Worm (Caenorhabditis elegans) whole organism, late embryonic: ENCODE measurements around the gene C07G1.7.

ENCODE experiments used
- ceh-18 ChIP-seq: sonication (generic microtip); optimal IDR thresholded peaks from 2 replicates; lab custom pipeline; 2016; ENCODE audit warnings: missing genetic modification characterization, missing compliant biosample characterization
- dve-1 ChIP-seq: sonication (generic microtip); optimal IDR thresholded peaks from 2 replicates; lab custom pipeline; 2017; ENCODE audit warnings: antibody characterized with exemption, mild to moderate bottlenecking, missing genetic modification characterization, missing compliant biosample characterization
- pros-1 ChIP-seq: fragments of 150-350 bp; optimal IDR thresholded peaks from 2 replicates; lab custom pipeline; 2014; ENCODE audit warnings: missing biosample characterization, missing genetic modification reagents, missing genetic modification characterization
- unc-55 ChIP-seq: sonication (generic microtip); optimal IDR thresholded peaks from 2 replicates; lab custom pipeline; 2017; ENCODE audit warnings: missing biosample characterization, missing genetic modification reagents, missing genetic modification characterization

- TF ChIP-seq unc-55 (GFP tag; lab: Kevin White, UChicago): no peak
- no peak for TF ChIP-seq pros-1 (tag; lab: Kevin White, UChicago)
- TF ChIP-seq dve-1 (tag; lab: Kevin White, UChicago): no peak
- no peak for TF ChIP-seq ceh-18 (tag; lab: Kevin White, UChicago)
Observed at ce11 chrIV:8182566-8182965, 29.1 kb downstream of the C07G1.7 start.
